Worm (Caenorhabditis elegans) whole organism, young adult: Measurements from ENCODE around the gene act-5.

Experiments
- B0035.1 ChIP-seq: sonication (generic microtip); optimal IDR thresholded peaks from 2 replicates; lab custom pipeline; 2016; ENCODE audit warnings: missing genetic modification characterization, mild to moderate bottlenecking, missing compliant biosample characterization, missing genotype, missing genetic modification reagents
- B0336.3 ChIP-seq: fragments of 200-800 bp; sonication (Bioruptor generic); IDR thresholded peaks from 2 replicates; pipeline ENCODE4 v1.3.6; 2022; ENCODE audit warnings: missing genetic modification characterization, missing compliant biosample characterization
- F39B2.1 ChIP-seq: fragments of 200-800 bp; sonication (Bioruptor generic); IDR thresholded peaks from 2 replicates; pipeline ENCODE4 v1.3.6; 2022; ENCODE audit warnings: missing genetic modification reagents, missing genetic modification characterization, missing compliant biosample characterization
- F55B11.4 ChIP-seq: sonication (generic microtip); optimal IDR thresholded peaks from 2 replicates; lab custom pipeline; 2016; ENCODE audit warnings: missing compliant biosample characterization, missing genetic modification characterization, borderline replicate concordance; ENCODE audit not compliant: insufficient read depth
- F57A8.1 ChIP-seq: fragments of 200-800 bp; sonication (Bioruptor generic); optimal IDR thresholded peaks from 2 replicates; lab custom pipeline; 2018; ENCODE audit warnings: mild to moderate bottlenecking, missing genetic modification characterization, moderate library complexity, missing compliant biosample characterization
- Y79H2A.3 ChIP-seq: fragments of 200-800 bp; sonication (Bioruptor generic); conservative IDR thresholded peaks from 2 replicates; pipeline ENCODE4 v1.3.6; 2022; ENCODE audit warnings: missing genetic modification reagents, missing genetic modification characterization, missing compliant biosample characterization
- ZK185.1 ChIP-seq: sonication (generic microtip); optimal IDR thresholded peaks from 2 replicates; lab custom pipeline; 2016; ENCODE audit warnings: mild to moderate bottlenecking, missing genetic modification characterization, missing compliant biosample characterization; ENCODE audit not compliant: poor library complexity, severe bottlenecking
- aptf-2 ChIP-seq: fragments of 200-800 bp; sonication (Bioruptor generic); conservative IDR thresholded peaks from 2 replicates; pipeline ENCODE4 v1.3.6; 2022; ENCODE audit warnings: missing genetic modification reagents, missing genetic modification characterization, missing compliant biosample characterization
- attf-5 ChIP-seq: fragments of 200-800 bp; sonication (Bioruptor generic); optimal IDR thresholded peaks from 2 replicates; lab custom pipeline; 2018; ENCODE audit warnings: mild to moderate bottlenecking, missing genetic modification characterization, missing compliant biosample characterization
- bed-1 ChIP-seq: fragments of 200-800 bp; sonication (Bioruptor generic); IDR thresholded peaks from 2 replicates; pipeline ENCODE4 v1.3.6; 2022; ENCODE audit warnings: missing genetic modification reagents, missing genetic modification characterization, missing compliant biosample characterization
- cebp-2 ChIP-seq: fragments of 200-800 bp; sonication (Bioruptor generic); IDR thresholded peaks from 2 replicates; pipeline ENCODE4 v1.3.6; 2022; ENCODE audit warnings: missing genetic modification characterization, missing compliant biosample characterization
- ceh-100 ChIP-seq: fragments of 200-800 bp; sonication (Bioruptor generic); IDR thresholded peaks from 2 replicates; pipeline ENCODE4 v1.3.6; 2022; ENCODE audit warnings: missing genetic modification reagents, missing genetic modification characterization, missing compliant biosample characterization
- ceh-27 ChIP-seq: fragments of 200-800 bp; sonication (Bioruptor generic); optimal IDR thresholded peaks from 2 replicates; lab custom pipeline; 2018; ENCODE audit warnings: mild to moderate bottlenecking, missing genetic modification characterization, moderate library complexity, missing compliant biosample characterization
- ceh-40 ChIP-seq: fragments of 200-800 bp; sonication (Bioruptor generic); IDR thresholded peaks from 2 replicates; pipeline ENCODE4 v1.3.6; 2022; ENCODE audit warnings: missing genetic modification characterization, missing compliant biosample characterization
- dox-1 ChIP-seq: fragments of 200-800 bp; sonication (Bioruptor generic); IDR thresholded peaks from 2 replicates; pipeline ENCODE4 v1.3.6; 2022; ENCODE audit warnings: missing genetic modification reagents, missing genetic modification characterization, missing compliant biosample characterization
- egl-44 ChIP-seq: fragments of 200-800 bp; sonication (Bioruptor generic); IDR thresholded peaks from 2 replicates; pipeline ENCODE4 v1.3.6; 2022; ENCODE audit warnings: missing genetic modification reagents, missing genetic modification characterization, missing compliant biosample characterization
- egrh-3 ChIP-seq: fragments of 200-800 bp; sonication (Bioruptor generic); IDR thresholded peaks from 2 replicates; pipeline ENCODE4 v1.3.6; 2022; ENCODE audit warnings: missing genetic modification reagents, missing genetic modification characterization, missing compliant biosample characterization
- ets-4 ChIP-seq: fragments of 200-800 bp; sonication (Bioruptor generic); optimal IDR thresholded peaks from 2 replicates; lab custom pipeline; 2018; ENCODE audit warnings: mild to moderate bottlenecking, missing genetic modification characterization, missing compliant biosample characterization
- fkh-3 ChIP-seq: sonication (generic microtip); optimal IDR thresholded peaks from 2 replicates; lab custom pipeline; 2016; ENCODE audit warnings: mild to moderate bottlenecking, missing genetic modification characterization, missing compliant biosample characterization
- gei-17 ChIP-seq: fragments of 200-800 bp; sonication (Bioruptor generic); optimal IDR thresholded peaks from 2 replicates; lab custom pipeline; 2018; ENCODE audit warnings: mild to moderate bottlenecking, missing genetic modification characterization, missing compliant biosample characterization
- hlh-12 ChIP-seq: sonication (generic microtip); optimal IDR thresholded peaks from 2 replicates; lab custom pipeline; 2016; ENCODE audit warnings: missing genetic modification characterization, missing compliant biosample characterization
- hlh-26 ChIP-seq: fragments of 200-800 bp; sonication (Bioruptor generic); conservative IDR thresholded peaks from 2 replicates; pipeline ENCODE4 v1.3.6; 2022; ENCODE audit warnings: missing genetic modification reagents, missing genetic modification characterization, missing compliant biosample characterization
- hmg-20 ChIP-seq: fragments of 200-800 bp; sonication (Bioruptor generic); IDR thresholded peaks from 2 replicates; pipeline ENCODE4 v1.3.6; 2022; ENCODE audit warnings: missing genetic modification reagents, missing genetic modification characterization, missing compliant biosample characterization
- hrde-1 ChIP-seq: sonication (generic microtip); optimal IDR thresholded peaks from 2 replicates; lab custom pipeline; 2016; ENCODE audit warnings: missing genetic modification characterization, mild to moderate bottlenecking, missing compliant biosample characterization, moderate library complexity, missing genotype, missing genetic modification reagents, borderline replicate concordance
- lag-1 ChIP-seq: fragments of 200-800 bp; sonication (Bioruptor generic); IDR thresholded peaks from 2 replicates; pipeline ENCODE4 v1.3.6; 2022; ENCODE audit warnings: missing genetic modification reagents, missing genetic modification characterization, missing compliant biosample characterization
- let-607 ChIP-seq, 2 experiments: fragments of 200-800 bp in 1 of 2; sonication (Bioruptor generic) in 1 of 2; sonication (generic microtip) in 1 of 2; optimal IDR thresholded peaks; 2 replicates each; lab custom pipeline; 2016 to 2018; ENCODE audit warnings: mild to moderate bottlenecking in 2 of 2, missing compliant biosample characterization in 2 of 2, missing genetic modification characterization in 2 of 2, moderate library complexity in 2 of 2, missing genotype in 1 of 2
- lin-26 ChIP-seq: fragments of 200-800 bp; sonication (Bioruptor generic); IDR thresholded peaks from 2 replicates; pipeline ENCODE4 v1.3.6; 2022; ENCODE audit warnings: missing genetic modification reagents, missing genetic modification characterization, missing compliant biosample characterization
- madf-3 ChIP-seq: fragments of 200-800 bp; sonication (Bioruptor generic); IDR thresholded peaks from 2 replicates; pipeline ENCODE4 v1.3.6; 2022; ENCODE audit warnings: missing genetic modification reagents, missing genetic modification characterization, missing compliant biosample characterization
- nfya-1 ChIP-seq: sonication (generic microtip); optimal IDR thresholded peaks from 2 replicates; lab custom pipeline; 2017; ENCODE audit warnings: antibody characterized with exemption, missing compliant biosample characterization, missing genetic modification characterization, borderline replicate concordance; ENCODE audit not compliant: insufficient read depth
- nfya-2 ChIP-seq: fragments of 200-800 bp; sonication (Bioruptor generic); IDR thresholded peaks from 2 replicates; pipeline ENCODE4 v1.3.6; 2022; ENCODE audit warnings: missing genetic modification reagents, missing genetic modification characterization, missing compliant biosample characterization
- nhr-27 ChIP-seq: fragments of 200-800 bp; sonication (Bioruptor generic); optimal IDR thresholded peaks from 2 replicates; lab custom pipeline; 2018; ENCODE audit warnings: mild to moderate bottlenecking, missing genetic modification characterization, moderate library complexity, missing compliant biosample characterization
- pha-4 ChIP-seq: fragments of 150-350 bp; sonication (generic microtip); optimal IDR thresholded peaks from 2 replicates; lab custom pipeline; 2014; ENCODE audit warnings: missing biosample characterization, missing genetic modification reagents, missing genetic modification characterization
- sdz-38 ChIP-seq: sonication (generic microtip); optimal IDR thresholded peaks from 2 replicates; lab custom pipeline; 2016; ENCODE audit warnings: missing genotype, missing genetic modification characterization, missing compliant biosample characterization
- snpc-1.1 ChIP-seq: sonication (generic microtip); optimal IDR thresholded peaks from 2 replicates; lab custom pipeline; 2017; ENCODE audit warnings: missing genetic modification characterization, mild to moderate bottlenecking, missing compliant biosample characterization, antibody characterized with exemption, moderate library complexity, missing genotype, missing genetic modification reagents; ENCODE audit not compliant: insufficient read depth
- snpc-1.3 ChIP-seq: sonication (generic microtip); optimal IDR thresholded peaks from 2 replicates; lab custom pipeline; 2017; ENCODE audit warnings: missing genetic modification characterization, mild to moderate bottlenecking, missing compliant biosample characterization, antibody characterized with exemption, moderate library complexity, missing genotype, missing genetic modification reagents; ENCODE audit not compliant: insufficient read depth
- somi-1 ChIP-seq: fragments of 200-800 bp; sonication (Bioruptor generic); optimal IDR thresholded peaks from 2 replicates; lab custom pipeline; 2018; ENCODE audit warnings: mild to moderate bottlenecking, missing genetic modification characterization, missing compliant biosample characterization
- sptf-2 ChIP-seq: fragments of 200-800 bp; sonication (Bioruptor generic); optimal IDR thresholded peaks from 2 replicates; lab custom pipeline; 2018; ENCODE audit warnings: mild to moderate bottlenecking, missing genetic modification characterization, missing compliant biosample characterization
- tbp1 ChIP-seq: fragments of 200-800 bp; sonication (Bioruptor generic); optimal IDR thresholded peaks from 2 replicates; lab custom pipeline; 2018; ENCODE audit warnings: mild to moderate bottlenecking, missing genetic modification characterization, missing compliant biosample characterization
- tbx-9 ChIP-seq: sonication (generic microtip); optimal IDR thresholded peaks from 2 replicates; lab custom pipeline; 2016; ENCODE audit warnings: borderline replicate concordance, missing genetic modification characterization, inconsistent platforms, missing compliant biosample characterization
- xnd-1 ChIP-seq: sonication (generic microtip); optimal IDR thresholded peaks from 2 replicates; lab custom pipeline; 2016; ENCODE audit warnings: missing genotype, missing genetic modification reagents, missing genetic modification characterization, missing compliant biosample characterization
- zfh-2 ChIP-seq: fragments of 200-800 bp; sonication (Bioruptor generic); conservative IDR thresholded peaks from 2 replicates; pipeline ENCODE4 v1.3.6; 2022; ENCODE audit warnings: missing genetic modification reagents, missing genetic modification characterization, missing compliant biosample characterization
- ztf-22 ChIP-seq: fragments of 200-800 bp; sonication (Bioruptor generic); optimal IDR thresholded peaks from 2 replicates; lab custom pipeline; 2018; ENCODE audit warnings: mild to moderate bottlenecking, missing genetic modification characterization, moderate library complexity, missing compliant biosample characterization
- ztf-25 ChIP-seq: fragments of 200-800 bp; sonication (Bioruptor generic); IDR thresholded peaks from 2 replicates; pipeline ENCODE4 v1.3.6; 2022; ENCODE audit warnings: missing genetic modification reagents, missing genetic modification characterization, missing compliant biosample characterization

act-5 gene

DNA sequence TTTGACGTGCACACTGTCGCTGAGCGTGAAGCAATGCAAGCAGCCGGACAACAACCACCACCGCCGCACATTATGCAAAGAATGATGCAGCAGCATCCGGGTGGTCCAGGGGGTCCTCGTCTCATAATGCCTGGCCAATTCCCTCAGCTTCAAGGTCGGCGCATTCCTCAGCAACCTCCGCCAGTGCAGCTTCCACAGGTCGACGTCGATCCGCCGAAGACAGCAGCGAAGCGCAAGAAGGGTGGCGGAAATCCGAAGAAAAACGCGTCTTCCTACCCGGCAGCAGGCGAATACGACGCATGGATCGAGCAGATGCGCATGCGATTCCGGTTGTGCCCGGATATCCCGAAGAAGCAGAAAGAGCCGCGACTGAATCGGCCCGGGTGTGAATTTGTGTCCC lies 45.5 kb upstream of the act-5 start:
- TF ChIP-seq bed-1 (GFP tag; lab: Robert Waterston, UW): no peak
- peak; percentile 85 for TF ChIP-seq zfh-2
- no peak for TF ChIP-seq B0035.1
- no peak for TF ChIP-seq ztf-25 (GFP tag; lab: Robert Waterston, UW)
- TF ChIP-seq hmg-20 (GFP tag; lab: Robert Waterston, UW): no peak
- TF ChIP-seq lin-26 (GFP tag; lab: Robert Waterston, UW): 0 out of 2 replicates have a peak, but pooled peaks have one; percentile 41
- no peak for TF ChIP-seq F57A8.1 (GFP tag; lab: Kevin White, UChicago)
- no peak for TF ChIP-seq xnd-1 (tag; lab: Kevin White, UChicago)
- peak; percentile 5; the same call in 1 of the 2 replicates for TF ChIP-seq dox-1 (GFP tag; lab: Robert Waterston, UW)
- no peak for TF ChIP-seq B0336.3
- no peak for TF ChIP-seq cebp-2 (GFP tag; lab: Robert Waterston, UW)
- TF ChIP-seq hlh-12 (tag; lab: Kevin White, UChicago): no peak
- TF ChIP-seq nfya-2: no peak
- no peak for TF ChIP-seq snpc-1.3 (tag; lab: Kevin White, UChicago)
- TF ChIP-seq F55B11.4 (tag; lab: Kevin White, UChicago): no peak
- peak; percentile 77 for TF ChIP-seq egrh-3 (GFP tag; lab: Robert Waterston, UW)
- no peak for TF ChIP-seq nfya-1 (tag; lab: Kevin White, UChicago)
- no peak for TF ChIP-seq tbx-9 (tag; lab: Kevin White, UChicago)
- TF ChIP-seq F39B2.1 (GFP tag; lab: Robert Waterston, UW): no peak
- TF ChIP-seq, all 124 proteins: peak for 4

DNA sequence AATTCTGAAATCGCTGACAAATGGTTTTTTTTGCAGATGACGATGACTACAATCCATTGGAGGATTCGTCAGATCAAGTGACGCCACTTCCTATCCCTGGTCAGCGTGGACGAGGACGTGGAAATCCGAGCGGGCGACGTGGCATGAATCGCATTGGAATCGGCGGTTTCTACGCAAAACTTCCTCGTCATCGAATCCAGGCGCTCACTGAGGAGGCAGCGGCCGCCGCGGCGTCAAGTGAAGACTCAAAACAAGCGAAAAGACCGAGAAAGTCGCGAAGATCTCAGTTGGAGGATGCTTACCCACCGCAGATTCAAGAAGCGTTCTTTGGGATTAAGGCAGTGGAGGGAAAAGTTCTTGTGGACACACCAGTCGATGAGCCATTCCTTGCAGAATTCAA lies 42.7 kb upstream of the act-5 start:
- TF ChIP-seq zfh-2 (peak; percentile 65), somi-1 (GFP tag; lab: Kevin White, UChicago) (no peak), Y79H2A.3 (GFP tag; lab: Robert Waterston, UW) (no peak), hrde-1 (tag; lab: Kevin White, UChicago) (no peak)

DNA sequence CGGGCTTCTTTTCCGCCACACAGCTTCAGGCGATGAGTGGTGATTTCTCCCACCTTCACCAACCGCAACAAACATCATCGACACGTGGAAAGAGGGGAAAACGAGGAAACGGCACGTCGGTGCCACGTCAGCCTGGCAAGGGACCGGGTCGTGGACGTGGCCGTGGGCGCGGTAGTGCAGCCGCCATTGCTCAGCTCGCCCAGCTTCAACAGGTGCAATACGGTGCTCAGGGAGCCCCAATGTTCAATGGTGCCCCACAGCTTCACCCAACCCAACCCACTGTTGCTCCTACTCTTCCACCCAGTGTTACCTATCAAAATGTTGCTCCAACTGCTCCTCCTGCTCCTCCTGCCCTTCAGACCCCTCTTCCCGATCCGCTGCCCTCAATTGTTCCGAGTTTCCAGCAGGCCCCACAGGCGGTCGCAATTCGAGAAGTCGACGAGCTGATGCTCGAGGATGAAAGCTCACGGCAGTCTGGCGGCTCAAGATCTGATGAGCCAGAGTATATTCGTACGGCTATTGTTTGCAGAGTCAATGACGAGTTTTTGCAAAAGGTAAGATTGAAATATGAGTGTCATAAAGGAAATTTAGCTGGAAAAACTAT lies 40.1 kb upstream of the act-5 start:
- no peak for TF ChIP-seq nhr-27 (tag; lab: Kevin White, UChicago)
- TF ChIP-seq lin-26 (GFP tag; lab: Robert Waterston, UW): no peak
- no peak for TF ChIP-seq attf-5 (GFP tag; lab: Kevin White, UChicago)
- TF ChIP-seq let-607 (tag; optimal IDR thresholded peaks at IDR 0.05; lab: Kevin White, UChicago): no peak
- no peak for TF ChIP-seq sdz-38 (tag; lab: Kevin White, UChicago)
- no peak for TF ChIP-seq aptf-2 (GFP tag; lab: Robert Waterston, UW)
- TF ChIP-seq hmg-20 (GFP tag; lab: Robert Waterston, UW): no peak
- TF ChIP-seq ZK185.1: no peak
- TF ChIP-seq snpc-1.3 (tag; lab: Kevin White, UChicago): no peak
- TF ChIP-seq ceh-40: no peak
- TF ChIP-seq ceh-27 (GFP tag; lab: Kevin White, UChicago): no peak
- TF ChIP-seq gei-17 (GFP tag; lab: Kevin White, UChicago): no peak
- no peak for TF ChIP-seq lag-1 (GFP tag; lab: Robert Waterston, UW)
- no peak for TF ChIP-seq F55B11.4 (tag; lab: Kevin White, UChicago)
- no peak for TF ChIP-seq ceh-100 (GFP tag; lab: Robert Waterston, UW)
- no peak for TF ChIP-seq ets-4 (GFP tag; lab: Kevin White, UChicago)
- TF ChIP-seq nfya-1 (tag; lab: Kevin White, UChicago): no peak
- no peak for TF ChIP-seq ztf-22 (GFP tag; lab: Kevin White, UChicago)
- no peak for TF ChIP-seq tbp1 (GFP tag; lab: Kevin White, UChicago)
- TF ChIP-seq madf-3 (GFP tag; lab: Robert Waterston, UW): no peak
- TF ChIP-seq egl-44 (GFP tag; lab: Robert Waterston, UW): no peak
- TF ChIP-seq fkh-3 (tag; lab: Kevin White, UChicago): no peak
- no peak for TF ChIP-seq snpc-1.1 (tag; lab: Kevin White, UChicago)
- no peak for TF ChIP-seq pha-4 (tag; lab: Kevin White, UChicago)
- TF ChIP-seq hlh-26 (GFP tag; lab: Robert Waterston, UW): no peak
- no peak for TF ChIP-seq bed-1 (GFP tag; lab: Robert Waterston, UW)
- no peak for TF ChIP-seq sptf-2
